Fruit fly (Drosophila melanogaster): Measurements from ENCODE around the gene OdsH.
A peak's percentile ranks its signal among the peaks of the same experiment; 100 is the strongest.

OdsH gene

dm6 chrX:17856458-17857277, 65.9 kb downstream of the OdsH start, which contains the start of gene Srx (continued):
- TF ChIP-seq CG1603 (tag; optimal IDR thresholded peaks at IDR 0.05), result peak; percentile 57
- TF ChIP-seq mirr (GFP tag; optimal IDR thresholded peaks at IDR 0.05), result peak; percentile 51
- peak; percentile 11 for TF ChIP-seq Sin3A (optimal IDR thresholded peaks at IDR 0.05)
- no peak for TF ChIP-seq lola (GFP tag; optimal IDR thresholded peaks at IDR 0.05)
- TF ChIP-seq ems (GFP tag; optimal IDR thresholded peaks at IDR 0.05), result no peak
- TF ChIP-seq otp (GFP tag; IDR thresholded peaks at IDR 0.05), result no peak
- TF ChIP-seq Jarid2 (GFP tag; optimal IDR thresholded peaks at IDR 0.05), result no peak
- no peak for TF ChIP-seq Rx (GFP tag; IDR thresholded peaks at IDR 0.05)
- peak; percentile 72 for TF ChIP-seq sens (GFP tag)
- no peak for TF ChIP-seq D (optimal IDR thresholded peaks at IDR 0.05)
- no peak for TF ChIP-seq D (GFP tag; optimal IDR thresholded peaks at IDR 0.05)
- TF ChIP-seq NK7.1 (GFP tag; optimal IDR thresholded peaks at IDR 0.05), result no peak
- TF ChIP-seq CG14710 (tag; optimal IDR thresholded peaks at IDR 0.05), result peak; percentile 35
- TF ChIP-seq Hr51 (GFP tag; optimal IDR thresholded peaks at IDR 0.05), result peak in 1 of 2 experiments; percentile 25
- TF ChIP-seq shn (GFP tag; optimal IDR thresholded peaks at IDR 0.05), result peak; percentile 15
- no peak for TF ChIP-seq CG9797 (GFP tag; optimal IDR thresholded peaks at IDR 0.05)
- TF ChIP-seq crol (GFP tag; IDR thresholded peaks at IDR 0.05), result 0 out of 2 replicates have a peak, but pooled peaks have one; percentile 10
- peak; percentile 33; the same call in 1 of the 2 replicates for TF ChIP-seq MBD-R2 (GFP tag; IDR thresholded peaks at IDR 0.05)
- no peak for TF ChIP-seq Dll (GFP tag; IDR thresholded peaks at IDR 0.05; ENCODE audit: partially characterized antibody)
- peak; percentile 0 for TF ChIP-seq gro (GFP tag; optimal IDR thresholded peaks at IDR 0.05)
- TF ChIP-seq CG7745 (tag; optimal IDR thresholded peaks at IDR 0.05), result no peak
- peak; percentile 48 for TF ChIP-seq CG15269 (tag; optimal IDR thresholded peaks at IDR 0.05)
- TF ChIP-seq chm (GFP tag; IDR thresholded peaks at IDR 0.05), result no peak
- no peak for TF ChIP-seq slou (GFP tag; optimal IDR thresholded peaks at IDR 0.05)
- peak; percentile 53 for TF ChIP-seq CG2116 (GFP tag; optimal IDR thresholded peaks at IDR 0.05)
- TF ChIP-seq rib (GFP tag; IDR thresholded peaks at IDR 0.05), result no peak
- no peak for TF ChIP-seq knrl (GFP tag; IDR thresholded peaks at IDR 0.05; ENCODE audit: partially characterized antibody)
- no peak for TF ChIP-seq vnd (GFP tag; IDR thresholded peaks at IDR 0.05; ENCODE audit: partially characterized antibody)
- TF ChIP-seq kni (GFP tag; optimal IDR thresholded peaks at IDR 0.05), result no peak
- TF ChIP-seq CG7839 (tag; optimal IDR thresholded peaks at IDR 0.05), result peak; percentile 24
- peak; percentile 26 for TF ChIP-seq HLH54F (GFP tag; optimal IDR thresholded peaks at IDR 0.05)
- peak; percentile 38 for TF ChIP-seq pho (GFP tag; optimal IDR thresholded peaks at IDR 0.05)
- no peak for TF ChIP-seq CG11560 (tag; IDR thresholded peaks at IDR 0.05)
- TF ChIP-seq CG18764 (GFP tag; optimal IDR thresholded peaks at IDR 0.05), result no peak
- TF ChIP-seq nom (GFP tag; optimal IDR thresholded peaks at IDR 0.05), result peak; percentile 37
- peak; percentile 15 for TF ChIP-seq CG10209 (GFP tag; optimal IDR thresholded peaks at IDR 0.05)
- no peak for TF ChIP-seq Bteb2 (GFP tag; optimal IDR thresholded peaks at IDR 0.05)
- TF ChIP-seq kay (GFP tag; optimal IDR thresholded peaks at IDR 0.05), result no peak
- no peak for TF ChIP-seq amos (GFP tag; IDR thresholded peaks at IDR 0.05; ENCODE audit: partially characterized antibody)
- peak; percentile 52 for TF ChIP-seq pzg (GFP tag; optimal IDR thresholded peaks at IDR 0.05)
- no peak for TF ChIP-seq ac (GFP tag; optimal IDR thresholded peaks at IDR 0.05)
- TF ChIP-seq emc (GFP tag; optimal IDR thresholded peaks at IDR 0.05), result no peak
- no peak for TF ChIP-seq BtbVII (GFP tag; optimal IDR thresholded peaks at IDR 0.05)
- TF ChIP-seq org-1 (GFP tag; optimal IDR thresholded peaks at IDR 0.05), result peak; percentile 24
- TF ChIP-seq H15 (GFP tag; IDR thresholded peaks at IDR 0.05), result no peak
- TF ChIP-seq yki (optimal IDR thresholded peaks at IDR 0.05), result no peak
- TF ChIP-seq zen2 (GFP tag; IDR thresholded peaks at IDR 0.05; ENCODE audit: partially characterized antibody), result no peak
- no peak for TF ChIP-seq NFAT (GFP tag; IDR thresholded peaks at IDR 0.05)
- TF ChIP-seq CG17186 (GFP tag; optimal IDR thresholded peaks at IDR 0.05), result peak; percentile 1
- peak; percentile 29 for TF ChIP-seq phol (tag; optimal IDR thresholded peaks at IDR 0.05)
